Fruit fly (Drosophila melanogaster) whole organism, pupa: Measurements from ENCODE around the gene CG31792.
A peak's percentile ranks its signal among the peaks of the same experiment; 100 is the strongest.

ENCODE experiments used
- CG10348 ChIP-seq: fragments of 200-800 bp; sonication (Bioruptor generic); IDR thresholded peaks from 2 replicates; pipeline ENCODE4 v1.3.6; 2022; ENCODE audit warnings: missing biosample characterization, missing genetic modification characterization
- CG12605 ChIP-seq: fragments of 200-800 bp; sonication (Bioruptor generic); IDR thresholded peaks from 2 replicates; pipeline ENCODE4 v1.3.6; 2022; ENCODE audit warnings: missing biosample characterization, missing genetic modification characterization
- CG13204 ChIP-seq: fragments of 200-800 bp; sonication (Bioruptor generic); optimal IDR thresholded peaks from 2 replicates; lab custom pipeline; 2018; ENCODE audit warnings: missing biosample characterization, mild to moderate bottlenecking, missing genetic modification characterization, moderate library complexity
- CG14655 ChIP-seq: fragments of 200-800 bp; sonication (Bioruptor generic); optimal IDR thresholded peaks from 3 replicates; lab custom pipeline; 2017; ENCODE audit warnings: mild to moderate bottlenecking, missing biosample characterization, missing genetic modification reagents, missing genetic modification characterization
- CG15710 ChIP-seq: fragments of 200-800 bp; sonication (Bioruptor generic); optimal IDR thresholded peaks from 2 replicates; lab custom pipeline; 2018; ENCODE audit warnings: missing biosample characterization, mild to moderate bottlenecking, missing genetic modification characterization, moderate library complexity
- CG17806 ChIP-seq: fragments of 200-800 bp; sonication (Bioruptor generic); optimal IDR thresholded peaks from 2 replicates; lab custom pipeline; 2018; ENCODE audit warnings: missing biosample characterization, mild to moderate bottlenecking, missing genetic modification characterization, moderate library complexity
- CG32121 ChIP-seq: fragments of 200-800 bp; sonication (Bioruptor generic); IDR thresholded peaks from 2 replicates; pipeline ENCODE4 v1.3.6; 2022; ENCODE audit warnings: missing biosample characterization, missing genetic modification characterization
- CG34367 ChIP-seq: fragments of 200-800 bp; sonication (Bioruptor generic); optimal IDR thresholded peaks from 2 replicates; lab custom pipeline; 2018; ENCODE audit warnings: missing biosample characterization, mild to moderate bottlenecking, missing genetic modification characterization
- CG4496 ChIP-seq: fragments of 200-800 bp; sonication (Bioruptor generic); IDR thresholded peaks from 3 replicates; pipeline ENCODE4 v1.3.6; 2022; ENCODE audit warnings: missing biosample characterization, missing genetic modification characterization
- CG8159 ChIP-seq: fragments of 200-800 bp; sonication (Bioruptor generic); optimal IDR thresholded peaks from 3 replicates; lab custom pipeline; 2018; ENCODE audit warnings: missing biosample characterization, mild to moderate bottlenecking, missing genetic modification characterization, moderate library complexity
- CG8301 ChIP-seq: fragments of 200-800 bp; sonication (Bioruptor generic); optimal IDR thresholded peaks from 2 replicates; lab custom pipeline; 2018; ENCODE audit warnings: missing biosample characterization, mild to moderate bottlenecking, missing genetic modification characterization
- CG9948 ChIP-seq: fragments of 200-800 bp; sonication (Bioruptor generic); optimal IDR thresholded peaks from 2 replicates; lab custom pipeline; 2018; ENCODE audit warnings: missing biosample characterization, mild to moderate bottlenecking, missing genetic modification characterization, moderate library complexity
- D1 ChIP-seq: fragments of 200-800 bp; sonication (Bioruptor generic); optimal IDR thresholded peaks from 2 replicates; lab custom pipeline; 2018; ENCODE audit warnings: missing biosample characterization, mild to moderate bottlenecking, missing genetic modification characterization, moderate library complexity
- EcR ChIP-seq: fragments of 200-800 bp; sonication (Bioruptor generic); optimal IDR thresholded peaks from 3 replicates; lab custom pipeline; 2019; ENCODE audit warnings: missing biosample characterization, missing genetic modification characterization, mild to moderate bottlenecking, moderate library complexity, missing genetic modification reagents
- Ets98B ChIP-seq: fragments of 200-800 bp; sonication (Bioruptor generic); IDR thresholded peaks from 2 replicates; pipeline ENCODE4 v1.3.6; 2022; ENCODE audit warnings: missing biosample characterization, missing genetic modification characterization
- Pif1A ChIP-seq: fragments of 200-800 bp; sonication (Bioruptor generic); optimal IDR thresholded peaks from 3 replicates; lab custom pipeline; 2016; ENCODE audit warnings: missing biosample characterization, missing genetic modification characterization
- Pif1B ChIP-seq: fragments of 200-800 bp; sonication (Bioruptor generic); optimal IDR thresholded peaks from 3 replicates; lab custom pipeline; 2016; ENCODE audit warnings: missing biosample characterization, missing genetic modification characterization
- Snoo ChIP-seq: fragments of 200-800 bp; sonication (Bioruptor generic); optimal IDR thresholded peaks from 3 replicates; lab custom pipeline; 2017; ENCODE audit warnings: missing biosample characterization, mild to moderate bottlenecking, missing genetic modification characterization, inconsistent platforms
- fd96Ca ChIP-seq: fragments of 200-800 bp; sonication (Bioruptor generic); IDR thresholded peaks from 3 replicates; pipeline ENCODE4 v1.3.6; 2022; ENCODE audit warnings: missing biosample characterization, missing genetic modification characterization
- gl ChIP-seq: fragments of 200-800 bp; sonication (Bioruptor generic); optimal IDR thresholded peaks from 2 replicates; lab custom pipeline; 2018; ENCODE audit warnings: missing biosample characterization, mild to moderate bottlenecking, missing genetic modification characterization
- rn ChIP-seq: fragments of 200-800 bp; sonication (Bioruptor generic); IDR thresholded peaks from 2 replicates; pipeline ENCODE4 v1.3.6; 2022; ENCODE audit warnings: missing biosample characterization, missing genetic modification characterization

The CG31792 gene

dm6 chr2L:18982826-18983758 lies 14.2 kb upstream of the CG31792 start:
- TF ChIP-seq CG10348 (GFP tag; lab: Robert Waterston, UW): no peak
- TF ChIP-seq CG12605 (GFP tag; lab: Robert Waterston, UW): no peak
- TF ChIP-seq Pif1A: no peak
- no peak for TF ChIP-seq Snoo
- no peak for TF ChIP-seq CG9948 (tag; lab: Kevin White, UChicago)
- TF ChIP-seq CG15710 (tag; lab: Kevin White, UChicago): peak; percentile 21
- TF ChIP-seq CG32121: no peak
- no peak for TF ChIP-seq CG14655
- TF ChIP-seq CG34367: no peak
- peak; percentile 85 for TF ChIP-seq EcR (GFP tag; lab: Kevin White, UChicago)
- no peak for TF ChIP-seq CG8301
- TF ChIP-seq CG8159: peak; percentile 34

DNA sequence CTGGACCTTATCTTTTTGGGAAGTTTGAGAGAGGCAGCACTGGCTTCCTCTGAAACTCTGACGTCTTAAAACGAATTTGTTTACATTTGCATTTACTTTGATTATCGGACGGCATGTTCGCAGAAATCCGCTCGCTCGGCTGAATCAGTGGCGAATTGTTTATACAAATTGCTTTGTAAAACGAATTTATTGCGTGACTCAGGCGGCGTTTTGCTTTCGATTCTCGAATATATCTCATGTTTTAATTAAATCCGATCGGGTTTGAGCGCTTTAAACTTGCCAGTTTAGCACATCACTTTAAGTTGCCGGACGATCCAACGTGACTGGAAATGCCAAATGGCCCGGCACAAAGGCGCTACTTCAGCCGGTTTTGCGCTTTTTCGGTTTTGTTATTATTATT lies 13.1 kb upstream of the CG31792 start:
- TF ChIP-seq CG8301 (no peak), CG13204 (GFP tag; lab: Kevin White, UChicago) (no peak), CG12605 (GFP tag; lab: Robert Waterston, UW) (no peak), CG9948 (tag; lab: Kevin White, UChicago) (no peak), CG4496 (GFP tag; lab: Robert Waterston, UW) (no peak), Ets98B (GFP tag; lab: Robert Waterston, UW) (no peak), Snoo (no peak), CG34367 (no peak), EcR (GFP tag; lab: Kevin White, UChicago) (no peak), CG17806 (tag; lab: Kevin White, UChicago) (no peak), CG10348 (GFP tag; lab: Robert Waterston, UW) (no peak), Pif1A (no peak), CG15710 (tag; lab: Kevin White, UChicago) (no peak), gl (no peak), rn (GFP tag; lab: Robert Waterston, UW) (no peak), D1 (tag; lab: Kevin White, UChicago) (no peak), Pif1B (GFP tag; lab: Kevin White, UChicago) (no peak)

DNA sequence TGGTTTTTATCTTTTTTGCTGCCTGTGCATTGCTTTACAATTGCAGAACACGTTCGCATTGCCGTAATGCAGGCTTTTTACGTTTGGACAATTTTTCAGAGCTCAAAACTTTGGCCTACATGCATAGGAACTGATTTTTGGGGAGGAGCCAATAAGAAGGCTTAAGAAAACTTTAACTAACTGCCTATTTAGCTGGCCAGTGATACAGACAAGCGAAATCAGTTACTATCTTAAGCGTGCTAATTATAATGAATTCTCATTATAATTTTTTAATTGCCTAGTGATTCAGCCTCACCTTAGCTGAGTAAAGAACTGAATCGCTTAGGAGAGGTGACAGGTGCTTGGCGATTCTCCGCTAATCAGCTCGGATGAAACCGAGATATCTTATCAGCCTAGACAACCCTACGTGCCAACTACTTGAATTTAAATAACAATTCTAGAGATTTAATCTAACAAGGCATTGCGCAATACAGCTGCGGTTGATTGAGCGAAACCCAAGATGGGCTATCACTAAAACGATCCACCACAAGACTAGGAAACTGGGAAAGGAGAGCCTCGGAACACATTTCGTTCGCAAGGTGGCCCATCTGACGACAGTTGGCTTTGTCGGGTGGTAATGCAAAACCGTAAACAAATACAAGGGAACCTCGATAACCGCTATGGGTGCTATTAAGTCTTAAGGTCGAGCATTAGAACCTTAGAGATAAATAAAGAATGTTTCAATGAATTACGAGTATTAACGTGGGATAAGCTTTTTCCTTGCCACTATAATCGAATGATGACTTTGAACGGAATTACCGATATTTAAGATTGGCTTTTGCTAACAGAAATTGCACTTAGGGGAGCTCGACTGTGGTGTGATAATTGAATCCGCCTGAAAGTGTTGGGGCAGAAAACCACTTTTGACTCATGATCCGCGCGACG lies 11.8 kb upstream of the CG31792 start:
- TF ChIP-seq D1 (tag; lab: Kevin White, UChicago) (no peak), Pif1B (GFP tag; lab: Kevin White, UChicago) (no peak), fd96Ca (no peak), CG15710 (tag; lab: Kevin White, UChicago) (peak; percentile 12), CG34367 (no peak), CG12605 (GFP tag; lab: Robert Waterston, UW) (no peak), CG32121 (no peak), Snoo (no peak), gl (no peak), CG17806 (tag; lab: Kevin White, UChicago) (no peak), EcR (GFP tag; lab: Kevin White, UChicago) (no peak), CG8159 (peak; percentile 9), CG13204 (GFP tag; lab: Kevin White, UChicago) (no peak), CG14655 (peak; percentile 36), rn (GFP tag; lab: Robert Waterston, UW) (no peak), CG10348 (GFP tag; lab: Robert Waterston, UW) (no peak), Pif1A (peak; percentile 6), CG9948 (tag; lab: Kevin White, UChicago) (no peak), Ets98B (GFP tag; lab: Robert Waterston, UW) (no peak), CG4496 (GFP tag; lab: Robert Waterston, UW) (no peak), CG8301 (peak; percentile 9)

DNA sequence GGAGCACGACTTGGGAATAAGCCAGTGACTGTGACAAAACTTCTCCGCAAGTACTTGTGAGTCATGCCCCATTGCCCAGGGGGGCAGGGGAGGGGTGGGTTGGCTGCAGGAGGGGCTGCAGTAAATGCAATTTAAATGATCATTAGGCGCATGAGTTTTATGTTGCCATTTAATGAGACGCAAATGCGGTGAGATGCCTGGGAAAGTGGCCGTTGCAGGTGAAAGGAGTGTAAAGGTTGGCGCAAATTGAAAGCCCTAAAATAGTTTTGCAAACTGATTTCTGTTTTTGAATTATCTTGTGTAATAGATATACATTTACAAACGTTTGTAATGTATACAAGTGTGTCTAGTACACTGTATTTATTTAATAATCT lies 11.1 kb upstream of the CG31792 start:
- TF ChIP-seq CG10348 (GFP tag; lab: Robert Waterston, UW) (no peak), EcR (GFP tag; lab: Kevin White, UChicago) (no peak), Ets98B (GFP tag; lab: Robert Waterston, UW) (no peak)
- TF ChIP-seq, all 21 proteins: peak for 0

DNA sequence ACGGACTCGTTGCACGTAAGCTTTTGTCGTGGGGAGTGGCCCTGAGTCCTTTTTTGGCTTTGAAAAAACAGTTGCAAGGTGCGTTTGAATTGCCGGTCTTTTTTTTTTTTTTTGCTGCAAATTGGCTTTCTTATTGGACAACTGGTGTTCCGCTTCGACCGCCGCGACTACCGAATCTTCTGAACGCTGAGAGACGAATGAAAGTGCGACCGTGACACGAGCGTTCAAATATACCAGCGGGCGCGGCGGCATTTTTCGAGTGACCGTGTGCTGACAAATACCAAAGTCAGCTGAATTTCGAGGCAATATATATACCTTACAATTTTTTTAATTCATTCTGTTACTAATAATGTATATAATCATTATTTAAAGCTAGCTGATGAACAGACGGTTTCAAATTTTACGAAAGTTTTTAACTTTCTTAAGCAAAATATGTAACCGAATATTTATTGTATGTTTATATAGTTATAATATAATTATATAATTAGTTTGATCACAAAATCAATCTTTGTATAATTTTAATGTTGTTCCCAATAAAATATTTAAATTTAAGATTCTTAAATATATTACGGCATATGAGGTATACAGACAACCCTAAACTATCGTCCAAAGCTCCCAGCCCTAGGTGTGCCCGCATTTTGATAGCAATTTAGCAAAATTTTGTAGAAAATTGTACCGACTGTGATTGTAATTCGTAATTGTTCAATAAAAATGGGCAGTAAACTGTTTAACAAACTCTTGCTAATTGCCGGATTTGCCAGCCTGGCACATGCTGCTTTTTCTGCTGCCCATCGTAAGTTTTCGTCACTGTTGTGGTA lies 10.0 kb upstream of the CG31792 start, which contains the start of the genes Swip-1 and EMC5:
Swip-1 (minus strand) TSS at position 203 of the 818 bp plus-strand sequence.
EMC5 (plus strand) TSS at position 630 of the 818 bp plus-strand sequence.
- peak; percentile 31 for TF ChIP-seq CG9948 (tag; lab: Kevin White, UChicago)
- peak; percentile 23 for TF ChIP-seq Pif1A
- peak; percentile 31 for TF ChIP-seq CG34367
- peak; percentile 61 for TF ChIP-seq CG15710 (tag; lab: Kevin White, UChicago)
- no peak for TF ChIP-seq EcR (GFP tag; lab: Kevin White, UChicago)
- TF ChIP-seq Pif1B (GFP tag; lab: Kevin White, UChicago): peak; percentile 2
- TF ChIP-seq CG10348 (GFP tag; lab: Robert Waterston, UW): no peak
- TF ChIP-seq Snoo: no peak
- TF ChIP-seq CG8159: peak; percentile 68
- peak; percentile 32 for TF ChIP-seq CG17806 (tag; lab: Kevin White, UChicago)
- TF ChIP-seq CG8301: no peak
- TF ChIP-seq CG13204 (GFP tag; lab: Kevin White, UChicago): no peak
- peak; percentile 39; the same call in 1 of the 3 replicates for TF ChIP-seq CG4496 (GFP tag; lab: Robert Waterston, UW)
- no peak for TF ChIP-seq gl
- TF ChIP-seq fd96Ca: 0 out of 3 replicates have a peak, but pooled peaks have one; percentile 36
- TF ChIP-seq D1 (tag; lab: Kevin White, UChicago): peak; percentile 16
- peak; percentile 38; the same call in 1 of the 2 replicates for TF ChIP-seq Ets98B (GFP tag; lab: Robert Waterston, UW)
- TF ChIP-seq rn (GFP tag; lab: Robert Waterston, UW): 0 out of 2 replicates have a peak, but pooled peaks have one; percentile 9
- no peak; the same call in 1 of the 2 replicates for TF ChIP-seq CG32121
- no peak for TF ChIP-seq CG12605 (GFP tag; lab: Robert Waterston, UW)
- peak; percentile 50 for TF ChIP-seq CG14655
